Worm (Caenorhabditis elegans) whole organism, L3 larva: ENCODE results near the gene R09E10.13.
A peak's percentile ranks its signal among the peaks of the same experiment; 100 is the strongest.

Experiments
- R02D3.7 ChIP-seq: fragments of 150-350 bp; optimal IDR thresholded peaks from 2 replicates; lab custom pipeline; 2014; ENCODE audit warnings: missing biosample characterization, missing genetic modification characterization
- ZK546.5 ChIP-seq: sonication (generic microtip); optimal IDR thresholded peaks from 2 replicates; lab custom pipeline; 2017; ENCODE audit warnings: missing biosample characterization, missing genetic modification characterization
- aly-2 ChIP-seq: fragments of 150-350 bp; optimal IDR thresholded peaks from 2 replicates; lab custom pipeline; 2014; ENCODE audit warnings: missing biosample characterization, missing genetic modification characterization
- ama-1 ChIP-seq: fragments of 150-350 bp; optimal IDR thresholded peaks from 2 replicates; lab custom pipeline; 2018
- ceh-16 ChIP-seq: sonication (generic microtip); optimal IDR thresholded peaks from 2 replicates; lab custom pipeline; 2017; ENCODE audit warnings: missing biosample characterization, missing genetic modification characterization
- ceh-28 ChIP-seq: fragments of 150-350 bp; optimal IDR thresholded peaks from 2 replicates; lab custom pipeline; 2014; ENCODE audit warnings: missing biosample characterization, missing genetic modification reagents, missing genetic modification characterization
- ceh-82 ChIP-seq: fragments of 150-350 bp; optimal IDR thresholded peaks from 2 replicates; lab custom pipeline; 2014; ENCODE audit warnings: missing biosample characterization, missing genetic modification characterization
- ceh-9 ChIP-seq: sonication (generic microtip); optimal IDR thresholded peaks from 2 replicates; lab custom pipeline; 2018; ENCODE audit warnings: missing biosample characterization, missing genetic modification characterization
- daf-12 ChIP-seq: fragments of 150-350 bp; optimal IDR thresholded peaks from 2 replicates; lab custom pipeline; 2014; ENCODE audit warnings: missing biosample characterization, missing genetic modification reagents, missing genetic modification characterization
- egl-27 ChIP-seq: sonication (generic microtip); optimal IDR thresholded peaks from 4 replicates; lab custom pipeline; 2017; ENCODE audit warnings: missing biosample characterization, missing genetic modification reagents, missing genetic modification characterization
- egl-5 ChIP-seq: fragments of 150-350 bp; optimal IDR thresholded peaks from 2 replicates; lab custom pipeline; 2017; ENCODE audit warnings: missing biosample characterization, missing genetic modification reagents, missing genetic modification characterization, inconsistent platforms
- elt-1 ChIP-seq: fragments of 150-350 bp; optimal IDR thresholded peaks from 2 replicates; lab custom pipeline; 2014; ENCODE audit warnings: missing biosample characterization, missing genetic modification characterization
- elt-2 ChIP-seq: sonication (generic microtip); optimal IDR thresholded peaks from 2 replicates; lab custom pipeline; 2016; ENCODE audit warnings: missing genetic modification reagents, mild to moderate bottlenecking, missing genetic modification characterization, missing compliant biosample characterization
- eor-1 ChIP-seq, 2 experiments: fragments of 150-350 bp; optimal IDR thresholded peaks; 2 replicates each; lab custom pipeline; 2014 to 2018; ENCODE audit warnings: missing biosample characterization in 2 of 2, missing genetic modification characterization in 2 of 2
- fkh-10 ChIP-seq: sonication (generic microtip); optimal IDR thresholded peaks from 2 replicates; lab custom pipeline; 2017; ENCODE audit warnings: missing biosample characterization, missing genetic modification reagents, missing genetic modification characterization
- fkh-2 ChIP-seq: fragments of 150-350 bp; optimal IDR thresholded peaks from 2 replicates; lab custom pipeline; 2014; ENCODE audit warnings: missing biosample characterization, missing genetic modification reagents, missing genetic modification characterization
- fos-1 ChIP-seq: fragments of 150-350 bp; optimal IDR thresholded peaks from 2 replicates; lab custom pipeline; 2014; ENCODE audit warnings: missing biosample characterization, missing genetic modification characterization
- hmg-11 ChIP-seq: sonication (generic microtip); optimal IDR thresholded peaks from 2 replicates; lab custom pipeline; 2016; ENCODE audit warnings: missing genetic modification characterization, missing compliant biosample characterization
- jun-1 ChIP-seq: fragments of 150-350 bp; optimal IDR thresholded peaks from 2 replicates; lab custom pipeline; 2014; ENCODE audit warnings: missing biosample characterization, missing genetic modification reagents, missing genetic modification characterization
- lin-15B ChIP-seq: fragments of 150-350 bp; optimal IDR thresholded peaks from 2 replicates; lab custom pipeline; 2014; ENCODE audit warnings: missing biosample characterization, missing genetic modification characterization
- lin-39 ChIP-seq: fragments of 150-350 bp; optimal IDR thresholded peaks from 2 replicates; lab custom pipeline; 2018; ENCODE audit warnings: missing biosample characterization, missing genetic modification reagents, missing genetic modification characterization
- lsy-12 ChIP-seq: sonication (generic microtip); optimal IDR thresholded peaks from 2 replicates; lab custom pipeline; 2016; ENCODE audit warnings: mild to moderate bottlenecking, missing genetic modification characterization, missing compliant biosample characterization
- mdl-1 ChIP-seq: fragments of 150-350 bp; optimal IDR thresholded peaks from 2 replicates; lab custom pipeline; 2014; ENCODE audit warnings: missing biosample characterization, missing genetic modification characterization
- mml-1 ChIP-seq: fragments of 150-350 bp; sonication (generic microtip); optimal IDR thresholded peaks from 3 replicates; lab custom pipeline; 2014; ENCODE audit warnings: missing biosample characterization, missing genetic modification characterization
- nfya-1 ChIP-seq: sonication (generic microtip); optimal IDR thresholded peaks from 2 replicates; lab custom pipeline; 2017; ENCODE audit warnings: missing genetic modification characterization, mild to moderate bottlenecking, missing compliant biosample characterization, antibody characterized with exemption, moderate library complexity; ENCODE audit not compliant: insufficient read depth
- nhr-11 ChIP-seq: fragments of 150-350 bp; optimal IDR thresholded peaks from 2 replicates; lab custom pipeline; 2014; ENCODE audit warnings: missing biosample characterization, missing genetic modification characterization
- nhr-12 ChIP-seq: fragments of 150-350 bp; optimal IDR thresholded peaks from 2 replicates; lab custom pipeline; 2014; ENCODE audit warnings: missing biosample characterization, missing genetic modification characterization
- nhr-23 ChIP-seq: fragments of 150-350 bp; optimal IDR thresholded peaks from 2 replicates; lab custom pipeline; 2014; ENCODE audit warnings: missing biosample characterization, missing genetic modification reagents, missing genetic modification characterization
- nhr-237 ChIP-seq: fragments of 150-350 bp; optimal IDR thresholded peaks from 2 replicates; lab custom pipeline; 2014; ENCODE audit warnings: missing biosample characterization, missing genetic modification characterization
- nhr-25 ChIP-seq: sonication (generic microtip); optimal IDR thresholded peaks from 2 replicates; lab custom pipeline; 2017; ENCODE audit warnings: missing biosample characterization, missing genetic modification characterization
- nhr-43 ChIP-seq: sonication (generic microtip); optimal IDR thresholded peaks from 2 replicates; lab custom pipeline; 2016; ENCODE audit warnings: mild to moderate bottlenecking, missing genetic modification characterization, missing compliant biosample characterization; ENCODE audit not compliant: poor library complexity, severe bottlenecking
- nhr-67 ChIP-seq: fragments of 150-350 bp; optimal IDR thresholded peaks from 2 replicates; lab custom pipeline; 2014; ENCODE audit warnings: missing biosample characterization, missing genetic modification characterization
- nhr-76 ChIP-seq: fragments of 150-350 bp; sonication (generic microtip); optimal IDR thresholded peaks from 5 replicates; lab custom pipeline; 2014; ENCODE audit warnings: missing biosample characterization, missing genetic modification characterization
- nhr-77 ChIP-seq: fragments of 150-350 bp; optimal IDR thresholded peaks from 2 replicates; lab custom pipeline; 2014; ENCODE audit warnings: missing biosample characterization, missing genetic modification characterization
- pha-4 ChIP-seq: fragments of 150-350 bp; optimal IDR thresholded peaks from 2 replicates; lab custom pipeline; 2014; ENCODE audit warnings: missing biosample characterization, missing genetic modification reagents, missing genetic modification characterization
- pqm-1 ChIP-seq: fragments of 150-350 bp; optimal IDR thresholded peaks from 2 replicates; lab custom pipeline; 2017; ENCODE audit warnings: missing biosample characterization, missing genetic modification characterization, inconsistent platforms
- sea-2 ChIP-seq: fragments of 150-350 bp; sonication (generic microtip); optimal IDR thresholded peaks from 4 replicates; lab custom pipeline; 2014; ENCODE audit warnings: missing biosample characterization, missing genetic modification reagents, missing genetic modification characterization
- skn-1 ChIP-seq: fragments of 150-350 bp; optimal IDR thresholded peaks from 2 replicates; lab custom pipeline; 2014; ENCODE audit warnings: missing biosample characterization, missing genetic modification characterization
- snpc-4 ChIP-seq: fragments of 150-350 bp; optimal IDR thresholded peaks from 2 replicates; lab custom pipeline; 2014; ENCODE audit warnings: missing biosample characterization, missing genetic modification characterization
- tbx-2 ChIP-seq: sonication (generic microtip); optimal IDR thresholded peaks from 2 replicates; lab custom pipeline; 2016; ENCODE audit warnings: mild to moderate bottlenecking, missing genetic modification characterization, missing compliant biosample characterization
- unc-39 ChIP-seq: sonication (generic microtip); optimal IDR thresholded peaks from 4 replicates; lab custom pipeline; 2017; ENCODE audit warnings: missing biosample characterization, missing genetic modification characterization
- unc-62 ChIP-seq: fragments of 150-350 bp; sonication (generic microtip); optimal IDR thresholded peaks from 4 replicates; lab custom pipeline; 2014; ENCODE audit warnings: missing biosample characterization, missing genetic modification reagents, missing genetic modification characterization
- zag-1 ChIP-seq: fragments of 150-350 bp; optimal IDR thresholded peaks from 2 replicates; lab custom pipeline; 2014; ENCODE audit warnings: missing biosample characterization, missing genetic modification characterization
- ztf-11 ChIP-seq: fragments of 150-350 bp; optimal IDR thresholded peaks from 2 replicates; lab custom pipeline; 2014; ENCODE audit warnings: missing biosample characterization, missing genetic modification characterization
- ztf-4 ChIP-seq: fragments of 150-350 bp; optimal IDR thresholded peaks from 2 replicates; lab custom pipeline; 2014; ENCODE audit warnings: missing biosample characterization, missing genetic modification characterization

The R09E10.13 gene

DNA sequence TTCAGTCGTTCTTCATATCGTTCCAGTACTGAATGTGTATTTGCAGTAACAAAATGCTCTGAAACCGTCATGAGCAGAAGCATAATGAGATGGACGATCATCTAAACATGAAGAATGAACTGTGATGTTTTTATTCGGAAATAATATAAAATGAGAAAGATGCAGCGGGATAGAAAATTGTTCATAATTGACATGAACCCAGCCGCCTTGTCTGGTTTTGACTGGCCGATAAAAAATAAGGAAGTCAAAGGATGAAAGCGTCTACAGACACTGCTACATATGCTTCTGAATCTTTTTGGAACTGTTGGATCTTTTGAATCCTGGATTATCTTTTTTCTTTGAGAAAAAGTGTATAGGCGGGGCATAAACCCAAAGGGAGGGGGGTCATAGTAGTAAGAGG lies 35.4 kb downstream of the R09E10.13 start, which contains the start of gene F01G10.9:
TSS of gene F01G10.9 (minus strand) at position 101 of the 400 bp plus-strand sequence.
- TF ChIP-seq nhr-25 (tag; lab: Kevin White, UChicago) (no peak), hmg-11 (tag; lab: Kevin White, UChicago) (no peak), daf-12 (tag; lab: Kevin White, UChicago) (no peak), ZK546.5 (tag; lab: Kevin White, UChicago) (no peak), elt-2 (no peak), unc-39 (no peak), fkh-10 (GFP tag; lab: Kevin White, UChicago) (no peak), fkh-2 (tag; lab: Kevin White, UChicago) (no peak), nhr-76 (no peak), nhr-23 (tag; lab: Kevin White, UChicago) (no peak), lin-39 (tag; lab: Kevin White, UChicago) (no peak)

DNA sequence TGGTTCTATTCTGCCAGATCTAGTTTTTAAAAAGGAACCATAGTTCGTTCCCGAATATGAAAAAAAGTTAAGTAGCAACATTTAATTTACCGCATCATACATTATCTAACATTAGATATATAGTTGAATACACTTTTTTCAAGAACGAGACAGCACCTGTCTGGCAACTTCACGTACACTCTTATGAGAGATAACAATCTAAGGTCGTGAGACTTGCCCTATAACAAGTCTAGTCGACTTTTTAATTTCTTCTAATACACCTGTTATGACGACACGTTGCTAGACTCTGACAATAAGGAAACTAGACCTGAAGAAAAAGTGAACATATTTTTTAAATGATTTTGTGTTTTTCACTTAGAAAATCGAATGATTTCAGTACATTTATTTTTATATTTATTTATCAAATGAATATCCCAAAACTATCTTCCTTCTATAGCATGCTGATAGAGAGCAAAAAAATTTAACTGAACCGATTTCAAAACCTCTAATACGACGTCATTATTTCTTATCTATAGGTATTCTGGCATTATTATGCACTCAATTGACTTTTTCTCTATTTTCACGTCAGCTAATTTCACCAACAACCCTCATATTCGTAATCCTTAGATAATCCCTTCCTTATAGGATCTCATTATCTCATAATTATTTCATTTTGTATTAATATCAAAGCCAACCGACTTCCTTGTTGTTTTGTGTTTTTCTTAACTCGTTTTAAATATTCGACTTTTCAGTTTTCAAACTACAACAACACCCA lies 41.9 kb downstream of the R09E10.13 start:
- TF ChIP-seq skn-1 (no peak), nhr-23 (tag; lab: Kevin White, UChicago) (no peak), lsy-12 (tag; lab: Kevin White, UChicago) (no peak), pha-4 (tag; lab: Kevin White, UChicago) (no peak), nhr-43 (no peak), nhr-25 (tag; lab: Kevin White, UChicago) (peak; percentile 36), tbx-2 (no peak), aly-2 (no peak), ceh-16 (tag; lab: Kevin White, UChicago) (no peak), sea-2 (GFP tag; lab: Kevin White, UChicago) (no peak), daf-12 (tag; lab: Kevin White, UChicago) (no peak), mdl-1 (no peak), ZK546.5 (tag; lab: Kevin White, UChicago) (no peak), elt-2 (peak; percentile 59), nfya-1 (no peak), fkh-2 (tag; lab: Kevin White, UChicago) (no peak), fkh-10 (GFP tag; lab: Kevin White, UChicago) (no peak), nhr-11 (tag; lab: Kevin White, UChicago) (no peak), lin-15B (tag; lab: Kevin White, UChicago) (no peak), nhr-237 (tag; lab: Kevin White, UChicago) (no peak), ceh-9 (no peak), nhr-77 (tag; lab: Kevin White, UChicago) (no peak), hmg-11 (tag; lab: Kevin White, UChicago) (no peak), ztf-4 (tag; lab: Kevin White, UChicago) (no peak), egl-27 (tag; lab: Kevin White, UChicago) (no peak), ceh-82 (tag; lab: Kevin White, UChicago) (no peak), unc-62 (no peak), ama-1 (lab: Kevin White, UChicago) (no peak), lin-39 (tag; lab: Kevin White, UChicago) (no peak), elt-1 (tag; lab: Kevin White, UChicago) (peak; percentile 68), unc-39 (no peak), fos-1 (tag; lab: Kevin White, UChicago) (no peak), R02D3.7 (no peak), nhr-76 (no peak), nhr-67 (tag; lab: Kevin White, UChicago) (no peak), zag-1 (tag; lab: Kevin White, UChicago) (no peak), jun-1 (tag; lab: Kevin White, UChicago) (peak; percentile 32), mml-1 (tag; lab: Kevin White, UChicago) (no peak), egl-5 (tag; lab: Kevin White, UChicago) (no peak), ceh-28 (tag; lab: Kevin White, UChicago) (no peak), snpc-4 (tag; lab: Kevin White, UChicago) (no peak), eor-1 (tag; optimal IDR thresholded peaks at IDR 0.05; lab: Kevin White, UChicago) (peak in 1 of 2 experiments; percentile 30), ztf-11 (tag; lab: Kevin White, UChicago) (no peak), pqm-1 (tag; lab: Kevin White, UChicago) (peak; percentile 12), nhr-12 (tag; lab: Kevin White, UChicago) (no peak)
